Fruit fly (Drosophila melanogaster) whole organism, wandering third instar larva: ENCODE measurements around the gene CG11726.

Experiments
- CrebA ChIP-seq: fragments of 200-800 bp; sonication (Bioruptor generic); optimal IDR thresholded peaks from 2 replicates; lab custom pipeline; 2016; ENCODE audit warnings: missing biosample characterization, mild to moderate bottlenecking, missing genetic modification characterization, borderline replicate concordance
- Dfd ChIP-seq: fragments of >200 bp; optimal IDR thresholded peaks from 2 replicates; lab custom pipeline; 2017; ENCODE audit warnings: missing biosample characterization, missing genetic modification characterization
- HLH106 ChIP-seq: fragments of 200-800 bp; optimal IDR thresholded peaks from 3 replicates; lab custom pipeline; 2019; ENCODE audit warnings: missing biosample characterization, mild to moderate bottlenecking, missing genetic modification characterization, moderate library complexity
- Hnf4 ChIP-seq: fragments of 200-800 bp; sonication (Bioruptor generic); optimal IDR thresholded peaks from 2 replicates; lab custom pipeline; 2016; ENCODE audit warnings: missing biosample characterization, mild to moderate bottlenecking, missing genetic modification characterization
- Hr83 ChIP-seq: fragments of 200-300 bp; sonication (Bioruptor generic); optimal IDR thresholded peaks from 2 replicates; lab custom pipeline; 2016; ENCODE audit warnings: missing biosample characterization, mild to moderate bottlenecking, missing genetic modification characterization, moderate library complexity; ENCODE audit not compliant: poor library complexity, severe bottlenecking
- Jra ChIP-seq: sonication (Bioruptor generic); optimal IDR thresholded peaks from 2 replicates; lab custom pipeline; 2016; ENCODE audit warnings: missing biosample characterization, missing genetic modification characterization
- Mio ChIP-seq: sonication (Bioruptor generic); optimal IDR thresholded peaks from 2 replicates; lab custom pipeline; 2016; ENCODE audit warnings: missing biosample characterization, missing genetic modification characterization
- Myc ChIP-seq: fragments of >200 bp; optimal IDR thresholded peaks from 2 replicates; lab custom pipeline; 2017
- N ChIP-seq: fragments of >200 bp; optimal IDR thresholded peaks from 2 replicates; lab custom pipeline; 2018; ENCODE audit warnings: missing biosample characterization, missing external identifiers, missing genetic modification characterization
- OdsH ChIP-seq: fragments of 200-800 bp; sonication (Bioruptor generic); optimal IDR thresholded peaks from 2 replicates; lab custom pipeline; 2016; ENCODE audit warnings: missing biosample characterization, mild to moderate bottlenecking, missing genetic modification characterization
- Rel ChIP-seq, 2 experiments: fragments of 200-800 bp; sonication (Bioruptor generic) in 1 of 2; optimal IDR thresholded peaks; 2 replicates in 1 of 2; 3 replicates in 1 of 2; lab custom pipeline; 2016 to 2019; ENCODE audit warnings: mild to moderate bottlenecking in 2 of 2, missing biosample characterization in 2 of 2, missing genetic modification characterization in 2 of 2, moderate library complexity in 1 of 2
- Sp1 ChIP-seq: fragments of 200-800 bp; sonication (Bioruptor generic); optimal IDR thresholded peaks from 3 replicates; lab custom pipeline; 2019; ENCODE audit warnings: missing biosample characterization, mild to moderate bottlenecking, missing genetic modification characterization, moderate library complexity
- Vsx2 ChIP-seq: fragments of 200-300, 225-300 bp; sonication (Bioruptor generic); optimal IDR thresholded peaks from 2 replicates; lab custom pipeline; 2018; ENCODE audit warnings: missing biosample characterization, missing genetic modification characterization; ENCODE audit not compliant: partially characterized antibody
- br ChIP-seq: fragments of 200-800 bp; sonication (Bioruptor generic); optimal IDR thresholded peaks from 2 replicates; lab custom pipeline; 2016; ENCODE audit warnings: missing biosample characterization, missing genetic modification characterization
- brk ChIP-seq: fragments of 200-800 bp; sonication (Bioruptor generic); optimal IDR thresholded peaks from 2 replicates; lab custom pipeline; 2016; ENCODE audit warnings: missing biosample characterization, mild to moderate bottlenecking, missing genetic modification characterization
- dl ChIP-seq, 2 experiments: fragments of 175-275, 200-275 bp in 1 of 2; fragments of 200-275 bp in 1 of 2; sonication (Bioruptor generic); optimal IDR thresholded peaks; lab custom pipeline; 2018; ENCODE audit warnings: mild to moderate bottlenecking in 2 of 2, missing biosample characterization in 2 of 2, missing genetic modification characterization in 2 of 2, moderate library complexity in 2 of 2; ENCODE audit not compliant: partially characterized antibody in 2 of 2, insufficient read depth in 1 of 2
- dmrt93B ChIP-seq: fragments of 200-800 bp; sonication (Bioruptor generic); optimal IDR thresholded peaks from 2 replicates; lab custom pipeline; 2018; ENCODE audit warnings: missing biosample characterization, mild to moderate bottlenecking, missing genetic modification characterization
- ey ChIP-seq: fragments of 200-800 bp; sonication (Bioruptor generic); optimal IDR thresholded peaks from 2 replicates; lab custom pipeline; 2016; ENCODE audit warnings: missing biosample characterization, missing genetic modification characterization
- foxo ChIP-seq, 2 experiments: fragments of 200-800 bp; sonication (Bioruptor generic); optimal IDR thresholded peaks; 2 replicates in 1 of 2; 3 replicates in 1 of 2; lab custom pipeline; 2016 to 2017; ENCODE audit warnings: missing biosample characterization in 2 of 2, missing genetic modification characterization in 2 of 2
- fru ChIP-seq: fragments of 200-800 bp; sonication (Bioruptor generic); optimal IDR thresholded peaks from 3 replicates; lab custom pipeline; 2016; ENCODE audit warnings: missing biosample characterization, mild to moderate bottlenecking, missing genetic modification characterization
- h ChIP-seq: fragments of 200-800 bp; sonication (Bioruptor generic); optimal IDR thresholded peaks from 3 replicates; lab custom pipeline; 2016; ENCODE audit warnings: missing biosample characterization, mild to moderate bottlenecking, missing genetic modification characterization
- jim ChIP-seq: fragments of 175-275, 200-325 bp; sonication (Bioruptor generic); optimal IDR thresholded peaks from 2 replicates; lab custom pipeline; 2016; ENCODE audit warnings: missing biosample characterization, mild to moderate bottlenecking, missing genetic modification characterization
- lola ChIP-seq: fragments of >200 bp; optimal IDR thresholded peaks from 2 replicates; lab custom pipeline; 2017; ENCODE audit warnings: missing biosample characterization, missing genetic modification characterization
- pan ChIP-seq: fragments of >200 bp; optimal IDR thresholded peaks from 2 replicates; lab custom pipeline; 2017
- psq ChIP-seq: fragments of 200-800 bp; sonication (Bioruptor generic); optimal IDR thresholded peaks from 3 replicates; lab custom pipeline; 2017; ENCODE audit warnings: missing biosample characterization, mild to moderate bottlenecking, missing genetic modification characterization, moderate library complexity
- rgr ChIP-seq: fragments of 200-800 bp; sonication (Bioruptor generic); optimal IDR thresholded peaks from 3 replicates; lab custom pipeline; 2016; ENCODE audit warnings: missing biosample characterization, mild to moderate bottlenecking, missing genetic modification characterization
- sage ChIP-seq: fragments of 200-800 bp; sonication (Bioruptor generic); optimal IDR thresholded peaks from 2 replicates; lab custom pipeline; 2016; ENCODE audit warnings: missing biosample characterization, mild to moderate bottlenecking, missing genetic modification characterization
- sv ChIP-seq: fragments of 200-800 bp; sonication (Bioruptor generic); optimal IDR thresholded peaks from 3 replicates; lab custom pipeline; 2016; ENCODE audit warnings: missing biosample characterization, missing genetic modification characterization
- tai ChIP-seq: sonication (Bioruptor generic); optimal IDR thresholded peaks from 2 replicates; lab custom pipeline; 2016; ENCODE audit warnings: missing biosample characterization, missing genetic modification characterization
- woc ChIP-seq: sonication (Bioruptor generic); optimal IDR thresholded peaks from 2 replicates; lab custom pipeline; 2016; ENCODE audit warnings: missing biosample characterization, mild to moderate bottlenecking, missing genetic modification characterization

The CG11726 gene

DNA sequence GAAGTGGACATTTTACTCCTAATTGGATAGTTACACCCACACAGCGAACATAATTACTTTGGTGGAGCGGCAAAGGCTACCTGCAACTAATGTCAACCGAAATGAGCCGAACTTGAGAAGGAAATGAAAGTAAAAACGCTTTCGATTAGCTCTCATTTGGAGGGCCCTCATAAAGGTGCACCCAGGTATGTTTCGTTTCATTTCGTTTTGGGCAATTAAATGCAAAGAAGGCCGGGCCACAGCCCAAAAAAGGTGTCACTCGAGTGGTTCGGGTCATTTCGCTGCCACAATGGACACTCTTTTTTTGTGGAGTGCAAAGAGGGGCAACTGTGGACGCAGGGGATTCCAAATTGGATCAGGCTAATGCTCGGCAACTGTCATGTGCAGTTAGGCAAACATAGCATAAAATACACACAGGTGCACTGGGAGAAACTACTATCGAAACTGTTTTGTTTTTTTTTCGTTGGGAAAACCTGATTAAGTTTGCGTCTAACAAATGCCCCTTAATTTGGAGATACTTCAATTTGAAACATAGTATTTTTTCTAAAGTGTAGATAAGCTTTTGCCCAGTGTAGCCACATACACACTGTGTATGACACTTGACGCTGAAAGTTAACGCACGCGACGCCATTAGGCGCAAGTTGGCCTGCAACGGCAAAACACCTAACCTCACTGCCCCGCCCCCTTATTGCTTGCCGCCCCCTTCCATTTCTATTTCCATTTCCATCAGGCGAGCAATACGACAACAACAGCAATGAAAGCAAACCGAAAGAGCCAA, 22.2 kb downstream of the CG11726 start:
- no peak for TF ChIP-seq HLH106 (tag; lab: Kevin White, UChicago)
- TF ChIP-seq sv (GFP tag; lab: Kevin White, UChicago): peak; percentile 72
- TF ChIP-seq foxo (GFP tag; optimal IDR thresholded peaks at IDR 0.05; lab: Kevin White, UChicago): peak in 1 of 2 experiments; percentile 12

DNA sequence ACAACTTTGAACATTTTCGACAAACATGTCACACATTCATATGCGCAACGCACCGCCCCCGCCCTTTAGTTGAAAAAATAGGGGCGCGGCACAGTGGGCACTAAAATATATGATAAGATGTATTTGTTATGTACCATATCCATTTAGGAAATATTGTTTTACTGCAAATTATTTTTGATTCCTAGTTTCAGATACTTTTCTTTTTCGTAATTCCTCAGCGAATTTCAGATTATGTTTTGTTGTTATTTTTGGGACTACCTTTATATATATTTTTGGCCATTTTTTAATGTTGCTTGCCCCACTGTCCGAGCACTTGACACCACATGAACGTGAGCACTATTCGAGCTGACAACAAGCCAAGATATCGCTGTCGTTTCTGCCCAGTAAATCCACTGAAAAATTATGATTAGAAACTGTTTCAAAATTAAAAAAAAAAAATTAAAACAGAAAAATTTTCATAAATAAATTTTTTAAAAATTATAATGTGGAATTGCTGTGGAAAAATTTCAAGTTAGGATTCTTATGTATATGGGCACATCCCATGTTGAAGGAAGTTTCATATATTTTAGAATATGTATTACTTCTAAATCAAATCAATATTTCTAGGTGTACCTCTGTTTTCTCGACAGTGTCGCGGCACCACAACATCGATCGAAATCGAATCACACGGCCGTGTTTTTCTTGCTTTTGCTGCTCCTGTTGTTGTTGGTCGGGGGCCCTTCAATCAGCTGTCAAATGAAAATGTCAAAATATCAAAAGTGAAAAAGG, 23.0 kb downstream of the CG11726 start:
- no peak for TF ChIP-seq lola (GFP tag; lab: Kevin White, UChicago)
- peak; percentile 16 for TF ChIP-seq rgr
- TF ChIP-seq Mio (GFP tag; lab: Kevin White, UChicago): no peak
- TF ChIP-seq sv (GFP tag; lab: Kevin White, UChicago): peak; percentile 53
- TF ChIP-seq jim: no peak
- TF ChIP-seq, all 38 proteins: peak for 2

DNA sequence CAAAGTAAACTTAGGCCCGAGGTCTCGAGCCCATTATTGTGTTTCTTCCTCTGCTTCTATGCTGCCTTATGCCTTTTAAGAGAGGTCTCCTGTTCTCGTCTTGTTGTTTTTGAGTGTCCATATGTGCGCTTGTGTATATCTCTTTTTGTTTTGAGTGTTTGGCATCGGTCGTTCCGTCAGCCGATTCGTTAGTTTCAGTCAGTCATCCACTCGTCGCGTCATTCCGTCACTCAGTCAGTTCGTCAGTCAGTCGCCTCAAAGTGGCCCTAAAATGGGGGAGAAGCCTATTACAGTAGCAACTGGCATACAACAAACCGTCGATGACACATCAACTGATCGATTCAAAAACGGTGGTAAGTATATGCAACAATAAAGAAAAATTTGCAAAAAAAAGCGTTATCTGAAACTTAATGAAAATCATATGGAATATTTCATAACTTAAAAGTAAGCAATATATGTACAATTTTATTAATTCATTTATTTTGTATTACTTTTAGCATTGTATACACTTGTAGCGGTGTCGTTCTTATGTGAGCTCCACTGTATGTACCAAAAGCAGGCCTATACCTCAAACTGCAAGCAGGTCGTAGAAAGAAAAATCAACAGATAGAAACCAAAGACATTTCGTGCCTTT, 23.7 kb downstream of the CG11726 start:
- TF ChIP-seq jim: no peak
- peak; percentile 52 for TF ChIP-seq sv (GFP tag; lab: Kevin White, UChicago)

DNA sequence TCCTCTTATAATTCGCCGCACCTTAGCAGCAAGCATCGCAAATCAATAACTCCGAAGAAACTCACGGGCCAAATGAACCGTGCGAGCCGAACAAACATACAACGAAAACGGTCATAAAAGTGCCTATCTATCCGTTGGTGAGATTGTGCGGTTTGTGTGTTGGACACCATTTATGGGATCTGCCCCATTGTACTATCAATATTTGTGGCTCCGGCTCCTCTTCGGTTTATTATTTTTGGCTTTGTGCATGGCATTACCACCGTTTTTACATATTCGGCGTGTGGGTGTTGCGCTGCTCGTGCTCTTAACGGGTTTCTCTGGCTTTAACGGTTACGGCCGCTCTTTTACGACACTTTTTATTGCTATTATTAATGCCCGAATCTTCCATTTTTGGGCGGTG, 24.9 kb downstream of the CG11726 start:
- TF ChIP-seq Jra (GFP tag; lab: Kevin White, UChicago) (no peak), HLH106 (tag; lab: Kevin White, UChicago) (no peak), Hnf4 (no peak), br (GFP tag; lab: Kevin White, UChicago) (no peak), brk (no peak)

DNA sequence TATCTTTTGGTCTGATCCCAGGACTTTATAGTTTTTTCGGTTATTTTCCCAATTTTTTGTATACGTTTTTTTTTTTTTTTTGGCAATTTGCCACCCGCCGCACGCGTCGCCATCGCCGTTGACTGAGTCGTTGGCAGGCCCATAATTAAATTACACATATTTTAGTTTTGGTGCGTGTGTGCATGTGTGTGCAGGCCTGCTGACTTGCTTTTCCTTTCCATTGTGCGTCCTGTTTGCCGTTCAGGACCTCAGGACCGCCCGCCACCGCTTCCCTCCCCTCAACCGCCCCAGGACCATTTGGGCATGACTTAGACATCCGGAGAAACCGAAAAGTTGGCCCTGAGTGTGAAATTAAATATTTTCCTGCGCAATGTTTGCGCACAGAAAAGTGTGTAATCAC, 26.5 kb downstream of the CG11726 start:
- TF ChIP-seq psq (GFP tag; lab: Kevin White, UChicago) (no peak), Rel (GFP tag; optimal IDR thresholded peaks at IDR 0.05; lab: Kevin White, UChicago) (no peak), Rel (tag; optimal IDR thresholded peaks at IDR 0.05; lab: Kevin White, UChicago) (no peak), ey (GFP tag; lab: Kevin White, UChicago) (no peak), OdsH (GFP tag; lab: Kevin White, UChicago) (no peak), N (GFP tag; lab: Kevin White, UChicago) (no peak), Myc (lab: Kevin White, UChicago) (no peak), Dfd (GFP tag; lab: Kevin White, UChicago) (no peak), lola (GFP tag; lab: Kevin White, UChicago) (no peak), Sp1 (GFP tag; lab: Kevin White, UChicago) (no peak), Mio (GFP tag; lab: Kevin White, UChicago) (no peak)

DNA sequence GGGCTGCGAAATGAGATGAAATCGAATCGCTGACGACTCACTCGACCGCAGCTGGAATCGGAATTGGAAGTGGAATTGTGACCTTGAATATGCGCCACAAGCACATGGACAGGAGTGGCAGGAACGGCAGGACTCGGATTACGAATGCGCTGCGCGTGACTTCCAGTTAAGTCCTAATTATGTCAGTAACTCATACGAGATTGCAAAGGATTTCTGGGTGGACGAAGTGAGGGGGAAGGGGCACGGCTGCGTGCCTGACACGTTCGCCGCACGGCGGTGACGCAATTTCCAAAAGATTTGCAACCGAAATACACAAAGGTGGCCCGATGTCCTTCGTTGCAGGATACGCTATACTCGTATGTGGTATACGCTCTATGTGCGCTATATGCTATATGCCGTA, 27.4 kb downstream of the CG11726 start:
- TF ChIP-seq sv (GFP tag; lab: Kevin White, UChicago): no peak
- TF ChIP-seq ey (GFP tag; lab: Kevin White, UChicago): no peak
- peak; percentile 15 for TF ChIP-seq Vsx2 (GFP tag; lab: Kevin White, UChicago)

DNA sequence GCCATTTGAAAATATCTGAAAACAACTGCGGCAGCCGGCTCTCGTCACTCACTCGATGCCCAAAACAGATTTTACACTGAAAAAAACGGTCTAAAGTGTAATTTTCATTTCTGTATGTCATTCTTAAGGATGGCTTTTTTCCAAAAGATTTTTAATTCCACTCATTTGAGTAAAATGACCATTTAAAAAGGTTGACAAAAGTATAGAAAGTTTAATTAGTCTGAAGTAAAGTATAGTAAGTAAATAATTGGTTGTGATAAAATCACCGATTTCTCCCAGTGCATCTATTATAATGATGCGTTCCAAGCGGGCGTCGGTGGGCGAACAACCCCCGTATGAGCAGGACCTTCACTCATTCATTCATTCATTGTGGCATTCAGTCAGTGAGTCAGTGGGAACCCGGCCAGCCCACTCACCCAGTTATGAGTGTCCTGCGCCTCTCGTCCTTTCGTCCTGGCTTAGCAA, 27.9 kb downstream of the CG11726 start:
- TF ChIP-seq tai (GFP tag; lab: Kevin White, UChicago): no peak
- TF ChIP-seq fru (GFP tag; lab: Kevin White, UChicago): peak; percentile 61
- TF ChIP-seq h (GFP tag; lab: Kevin White, UChicago): peak; percentile 47
- peak; percentile 29 for TF ChIP-seq sv (GFP tag; lab: Kevin White, UChicago)
- TF ChIP-seq psq (GFP tag; lab: Kevin White, UChicago): peak; percentile 30
- no peak for TF ChIP-seq dl (GFP tag; optimal IDR thresholded peaks at IDR 0.05; lab: Kevin White, UChicago; ENCODE audit: insufficient read depth in 1 of 2, partially characterized antibody in 2 of 2)
- TF ChIP-seq rgr: peak; percentile 6
- no peak for TF ChIP-seq jim
- TF ChIP-seq sage: no peak
- TF ChIP-seq Rel (GFP tag; optimal IDR thresholded peaks at IDR 0.05; lab: Kevin White, UChicago): no peak
- TF ChIP-seq Rel (tag; optimal IDR thresholded peaks at IDR 0.05; lab: Kevin White, UChicago): no peak
- TF ChIP-seq Dfd (GFP tag; lab: Kevin White, UChicago): no peak
- TF ChIP-seq HLH106 (tag; lab: Kevin White, UChicago): peak; percentile 39
- TF ChIP-seq Sp1 (GFP tag; lab: Kevin White, UChicago): peak; percentile 58
- TF ChIP-seq pan (lab: Kevin White, UChicago): no peak
- peak; percentile 15 for TF ChIP-seq OdsH (GFP tag; lab: Kevin White, UChicago)
- TF ChIP-seq foxo (GFP tag; optimal IDR thresholded peaks at IDR 0.05; lab: Kevin White, UChicago): peak in 1 of 2 experiments; percentile 55
- TF ChIP-seq Hr83 (GFP tag; lab: Kevin White, UChicago): no peak
- TF ChIP-seq Jra (GFP tag; lab: Kevin White, UChicago): peak; percentile 20
- TF ChIP-seq CrebA (GFP tag; lab: Kevin White, UChicago): no peak
- TF ChIP-seq dmrt93B (GFP tag; lab: Kevin White, UChicago): peak; percentile 9
- TF ChIP-seq woc (GFP tag; lab: Kevin White, UChicago): peak; percentile 51
- peak; percentile 24 for TF ChIP-seq ey (GFP tag; lab: Kevin White, UChicago)
- peak; percentile 7 for TF ChIP-seq Hnf4
- TF ChIP-seq br (GFP tag; lab: Kevin White, UChicago): peak; percentile 52
